Worm (Caenorhabditis elegans) whole organism, late embryonic: Measurements from ENCODE around the gene K10D2.8.

Experiments
- K02D7.2 ChIP-seq: sonication (generic microtip); optimal IDR thresholded peaks from 2 replicates; lab custom pipeline; 2017; ENCODE audit warnings: mild to moderate bottlenecking, missing genetic modification characterization, missing compliant biosample characterization
- ceh-18 ChIP-seq: sonication (generic microtip); optimal IDR thresholded peaks from 2 replicates; lab custom pipeline; 2016; ENCODE audit warnings: missing genetic modification characterization, missing compliant biosample characterization
- ceh-45 ChIP-seq: fragments of 200-800 bp; sonication (Bioruptor generic); IDR thresholded peaks from 2 replicates; pipeline ENCODE4 v1.3.6; 2022; ENCODE audit warnings: missing genetic modification reagents, missing genetic modification characterization, missing compliant biosample characterization
- ets-4 ChIP-seq: sonication (generic microtip); optimal IDR thresholded peaks from 2 replicates; lab custom pipeline; 2016; ENCODE audit warnings: missing genetic modification characterization, missing compliant biosample characterization
- fkh-10 ChIP-seq: fragments of 150-350 bp; optimal IDR thresholded peaks from 2 replicates; lab custom pipeline; 2014; ENCODE audit warnings: missing biosample characterization, missing genetic modification reagents, missing genetic modification characterization
- gmeb-2 ChIP-seq: sonication (generic microtip); optimal IDR thresholded peaks from 2 replicates; lab custom pipeline; 2016; ENCODE audit warnings: missing genetic modification characterization, inconsistent platforms, missing compliant biosample characterization
- lim-6 ChIP-seq: sonication (generic microtip); optimal IDR thresholded peaks from 2 replicates; lab custom pipeline; 2016; ENCODE audit warnings: missing genetic modification characterization, missing compliant biosample characterization
- lin-11 ChIP-seq: fragments of 200-800 bp; sonication (Bioruptor generic); optimal IDR thresholded peaks from 2 replicates; lab custom pipeline; 2018; ENCODE audit warnings: mild to moderate bottlenecking, missing genetic modification characterization, missing compliant biosample characterization
- pha-4 ChIP-seq: fragments of 150-350 bp; optimal IDR thresholded peaks from 2 replicates; lab custom pipeline; 2018; ENCODE audit warnings: missing biosample characterization, missing genetic modification reagents, missing genetic modification characterization
- pqm-1 ChIP-seq: sonication (generic microtip); optimal IDR thresholded peaks from 2 replicates; lab custom pipeline; 2016; ENCODE audit warnings: missing genetic modification characterization, missing compliant biosample characterization
- rnt-1 ChIP-seq: sonication (generic microtip); optimal IDR thresholded peaks from 2 replicates; lab custom pipeline; 2016; ENCODE audit warnings: missing genetic modification characterization, missing compliant biosample characterization
- sox-4 ChIP-seq: sonication (generic microtip); optimal IDR thresholded peaks from 2 replicates; lab custom pipeline; 2017; ENCODE audit warnings: mild to moderate bottlenecking, missing genetic modification characterization, inconsistent platforms, missing compliant biosample characterization

ce11 chrIII:5188426-5188825, at the start of gene K10D2.8:
- no peak for TF ChIP-seq pqm-1 (tag; lab: Kevin White, UChicago)
- no peak for TF ChIP-seq pha-4 (tag; lab: Kevin White, UChicago)
- TF ChIP-seq ets-4 (tag; lab: Kevin White, UChicago): no peak
- no peak for TF ChIP-seq rnt-1 (tag; lab: Kevin White, UChicago)
- no peak for TF ChIP-seq lin-11
- TF ChIP-seq lim-6: no peak
- TF ChIP-seq ceh-18 (tag; lab: Kevin White, UChicago): no peak
- no peak for TF ChIP-seq fkh-10 (GFP tag; lab: Kevin White, UChicago)
- TF ChIP-seq gmeb-2 (tag; lab: Kevin White, UChicago): no peak
- no peak for TF ChIP-seq K02D7.2 (tag; lab: Kevin White, UChicago)
- TF ChIP-seq sox-4 (tag; lab: Kevin White, UChicago): no peak
- TF ChIP-seq ceh-45 (GFP tag; lab: Robert Waterston, UW): no peak
